Fruit fly (Drosophila melanogaster) whole organism: Measurements from ENCODE around the gene atms.

Experiments
- CG8478 ChIP-seq: fragments of >200 bp; optimal IDR thresholded peaks from 2 replicates; lab custom pipeline; 2018; ENCODE audit warnings: inconsistent platforms
- Dll ChIP-seq: fragments of >200 bp; optimal IDR thresholded peaks from 2 replicates; lab custom pipeline; 2017
- psq ChIP-seq: fragments of >200 bp; optimal IDR thresholded peaks from 2 replicates; lab custom pipeline; 2017
- usp ChIP-seq: fragments of >200 bp; optimal IDR thresholded peaks from 2 replicates; lab custom pipeline; 2017; ENCODE audit warnings: missing biosample characterization, missing genetic modification characterization, mixed read lengths

- TF ChIP-seq usp (GFP tag; lab: Kevin White, UChicago) (no peak), Dll (lab: Kevin White, UChicago) (no peak), CG8478 (lab: Kevin White, UChicago) (no peak), psq (lab: Kevin White, UChicago) (no peak)
Observed at dm6 chr3R:4814677-4815076, 64.8 kb downstream of the atms start.
